Worm (Caenorhabditis elegans) whole organism, L1 larva: Measurements from ENCODE around the gene nhr-90.

Experiments used
- C16A3.4 ChIP-seq: fragments of 150-350 bp; optimal IDR thresholded peaks from 2 replicates; lab custom pipeline; 2014; ENCODE audit warnings: missing biosample characterization, missing genetic modification characterization
- Y116A8C.19 ChIP-seq: sonication (generic microtip); optimal IDR thresholded peaks from 2 replicates; lab custom pipeline; 2016; ENCODE audit warnings: missing compliant biosample characterization, missing genetic modification characterization, borderline replicate concordance
- aha-1 ChIP-seq: fragments of 150-350 bp; optimal IDR thresholded peaks from 2 replicates; lab custom pipeline; 2014; ENCODE audit warnings: missing biosample characterization, missing genetic modification characterization
- aly-2 ChIP-seq: fragments of 150-350 bp; optimal IDR thresholded peaks from 2 replicates; lab custom pipeline; 2014; ENCODE audit warnings: missing biosample characterization, missing genetic modification characterization
- ama-1 ChIP-seq: fragments of 150-350 bp; optimal IDR thresholded peaks from 2 replicates; lab custom pipeline; 2014
- ceh-8 ChIP-seq: fragments of 200-800 bp; sonication (Bioruptor generic); optimal IDR thresholded peaks from 2 replicates; lab custom pipeline; 2018; ENCODE audit warnings: mild to moderate bottlenecking, missing genetic modification characterization, moderate library complexity, missing compliant biosample characterization
- dsc-1 ChIP-seq: sonication (generic microtip); optimal IDR thresholded peaks from 2 replicates; lab custom pipeline; 2016; ENCODE audit warnings: mild to moderate bottlenecking, missing genetic modification characterization, missing compliant biosample characterization
- egl-13 ChIP-seq: sonication (generic microtip); optimal IDR thresholded peaks from 2 replicates; lab custom pipeline; 2016; ENCODE audit warnings: missing genotype, missing genetic modification reagents, missing genetic modification characterization, missing compliant biosample characterization
- fkh-8 ChIP-seq: sonication (generic microtip); optimal IDR thresholded peaks from 2 replicates; lab custom pipeline; 2016; ENCODE audit warnings: mild to moderate bottlenecking, missing genetic modification characterization, missing compliant biosample characterization
- fos-1 ChIP-seq: fragments of 150-350 bp; optimal IDR thresholded peaks from 2 replicates; lab custom pipeline; 2014; ENCODE audit warnings: missing biosample characterization, missing genetic modification characterization
- grh-1 ChIP-seq: fragments of 200-800 bp; sonication (Bioruptor generic); IDR thresholded peaks from 2 replicates; pipeline ENCODE4 v1.3.6; 2022; ENCODE audit warnings: missing genetic modification reagents, missing genetic modification characterization, missing compliant biosample characterization
- hlh-17 ChIP-seq: fragments of 200-800 bp; sonication (Bioruptor generic); optimal IDR thresholded peaks from 2 replicates; lab custom pipeline; 2018; ENCODE audit warnings: missing genetic modification characterization, mild to moderate bottlenecking, missing compliant biosample characterization, moderate library complexity, borderline replicate concordance
- hpl-2 ChIP-seq: fragments of 150-350 bp; optimal IDR thresholded peaks from 2 replicates; lab custom pipeline; 2014; ENCODE audit warnings: missing biosample characterization, missing genetic modification reagents, missing genetic modification characterization
- jun-1 ChIP-seq: fragments of 150-350 bp; optimal IDR thresholded peaks from 2 replicates; lab custom pipeline; 2014; ENCODE audit warnings: missing biosample characterization, missing genetic modification reagents, missing genetic modification characterization
- lin-13 ChIP-seq: fragments of 150-350 bp; optimal IDR thresholded peaks from 2 replicates; lab custom pipeline; 2014; ENCODE audit warnings: missing biosample characterization, missing genetic modification reagents, missing genetic modification characterization
- lin-14 ChIP-seq: fragments of 200-800 bp; sonication (Bioruptor generic); optimal IDR thresholded peaks from 2 replicates; lab custom pipeline; 2018; ENCODE audit warnings: mild to moderate bottlenecking, missing genetic modification characterization, moderate library complexity, missing compliant biosample characterization
- mab-9 ChIP-seq: fragments of 200-800 bp; sonication (Bioruptor generic); IDR thresholded peaks from 2 replicates; pipeline ENCODE4 v1.3.6; 2022; ENCODE audit warnings: missing genetic modification reagents, missing genetic modification characterization, missing compliant biosample characterization
- mdl-1 ChIP-seq, 2 experiments: fragments of 150-350 bp; optimal IDR thresholded peaks; 2 replicates each; lab custom pipeline; 2014 to 2017; ENCODE audit warnings: missing biosample characterization in 2 of 2, missing genetic modification characterization in 2 of 2, inconsistent platforms in 1 of 2
- mep-1 ChIP-seq: fragments of 150-350 bp; optimal IDR thresholded peaks from 2 replicates; lab custom pipeline; 2014; ENCODE audit warnings: missing biosample characterization, missing genetic modification characterization
- nhr-11 ChIP-seq: fragments of 150-350 bp; optimal IDR thresholded peaks from 2 replicates; lab custom pipeline; 2014; ENCODE audit warnings: missing biosample characterization, missing genetic modification characterization
- nhr-20 ChIP-seq: sonication (generic microtip); optimal IDR thresholded peaks from 2 replicates; lab custom pipeline; 2016; ENCODE audit warnings: mild to moderate bottlenecking, missing genetic modification characterization, missing compliant biosample characterization
- nhr-237 ChIP-seq: fragments of 150-350 bp; optimal IDR thresholded peaks from 2 replicates; lab custom pipeline; 2014; ENCODE audit warnings: missing biosample characterization, missing genetic modification characterization
- nhr-47 ChIP-seq: sonication (generic microtip); optimal IDR thresholded peaks from 2 replicates; lab custom pipeline; 2016; ENCODE audit warnings: mild to moderate bottlenecking, missing genetic modification characterization, moderate library complexity, missing compliant biosample characterization
- nhr-76 ChIP-seq: sonication (generic microtip); optimal IDR thresholded peaks from 2 replicates; lab custom pipeline; 2017; ENCODE audit warnings: missing biosample characterization, missing genetic modification characterization
- nhr-77 ChIP-seq: fragments of 150-350 bp; optimal IDR thresholded peaks from 2 replicates; lab custom pipeline; 2014; ENCODE audit warnings: missing biosample characterization, missing genetic modification characterization
- nhr-85 ChIP-seq: sonication (generic microtip); peaks from one replicate; lab custom pipeline; 2016; ENCODE audit warnings: missing genetic modification characterization, inconsistent platforms, missing compliant biosample characterization
- pax-3 ChIP-seq: fragments of 200-800 bp; sonication (Bioruptor generic); optimal IDR thresholded peaks from 2 replicates; lab custom pipeline; 2018; ENCODE audit warnings: mild to moderate bottlenecking, missing genetic modification characterization, moderate library complexity, missing compliant biosample characterization
- rnt-1 ChIP-seq: sonication (generic microtip); optimal IDR thresholded peaks from 2 replicates; lab custom pipeline; 2016; ENCODE audit warnings: mild to moderate bottlenecking, missing genetic modification characterization, moderate library complexity, missing compliant biosample characterization
- snpc-4 ChIP-seq: fragments of 150-350 bp; optimal IDR thresholded peaks from 2 replicates; lab custom pipeline; 2014; ENCODE audit warnings: missing biosample characterization, missing genetic modification characterization
- sox-4 ChIP-seq: sonication (generic microtip); optimal IDR thresholded peaks from 2 replicates; lab custom pipeline; 2016; ENCODE audit warnings: missing genetic modification characterization, missing compliant biosample characterization
- sup-37 ChIP-seq: fragments of 200-800 bp; sonication (Bioruptor generic); optimal IDR thresholded peaks from 2 replicates; lab custom pipeline; 2018; ENCODE audit warnings: mild to moderate bottlenecking, missing genetic modification characterization, missing compliant biosample characterization
- swsn-7 ChIP-seq: sonication (generic microtip); optimal IDR thresholded peaks from 2 replicates; lab custom pipeline; 2016; ENCODE audit warnings: missing genetic modification characterization, missing compliant biosample characterization
- tbx-2 ChIP-seq: sonication (generic microtip); optimal IDR thresholded peaks from 2 replicates; lab custom pipeline; 2016; ENCODE audit warnings: missing genetic modification characterization, missing compliant biosample characterization
- vab-15 ChIP-seq: sonication (generic microtip); optimal IDR thresholded peaks from 2 replicates; lab custom pipeline; 2017; ENCODE audit warnings: missing genotype, mild to moderate bottlenecking, missing genetic modification characterization, missing compliant biosample characterization
- zip-4 ChIP-seq: fragments of 200-800 bp; sonication (Bioruptor generic); optimal IDR thresholded peaks from 2 replicates; lab custom pipeline; 2018; ENCODE audit warnings: mild to moderate bottlenecking, missing genetic modification characterization, moderate library complexity, missing compliant biosample characterization
- ztf-11 ChIP-seq, 2 experiments: sonication (generic microtip); optimal IDR thresholded peaks; 2 replicates each; lab custom pipeline; 2016 to 2017; ENCODE audit warnings: missing genetic modification characterization in 2 of 2, missing biosample characterization in 1 of 2, missing compliant biosample characterization in 1 of 2
- ztf-4 ChIP-seq: fragments of 150-350 bp; optimal IDR thresholded peaks from 2 replicates; lab custom pipeline; 2014; ENCODE audit warnings: missing biosample characterization, missing genetic modification characterization

Gene nhr-90

ce11 chrV:646888-647287, 36.6 kb downstream of the nhr-90 start, which contains the start of gene ugt-42:
Gene ugt-42, plus strand, starts transcription at chrV:647188.
- TF ChIP-seq nhr-76 (tag; lab: Kevin White, UChicago) (no peak), sox-4 (tag; lab: Kevin White, UChicago) (no peak), Y116A8C.19 (no peak), egl-13 (tag; lab: Kevin White, UChicago) (no peak), pax-3 (no peak), vab-15 (tag; lab: Kevin White, UChicago) (no peak), nhr-85 (tag; lab: Kevin White, UChicago) (no peak)

ce11 chrV:652940-653339, 42.6 kb downstream of the nhr-90 start, which contains the start of gene srj-5:
Gene srj-5, minus strand, starts transcription at chrV:653040.
- TF ChIP-seq C16A3.4 (no peak), aly-2 (tag; lab: Kevin White, UChicago) (no peak)

ce11 chrV:654402-654801, 44.1 kb downstream of the nhr-90 start, which contains the start of gene srj-6:
Gene srj-6, minus strand, starts transcription at chrV:654502.
- no peak for TF ChIP-seq mdl-1 (tag; optimal IDR thresholded peaks at IDR 0.05; lab: Kevin White, UChicago)
- TF ChIP-seq tbx-2 (tag; lab: Kevin White, UChicago): no peak
- no peak for TF ChIP-seq sup-37 (GFP tag; lab: Kevin White, UChicago)
- TF ChIP-seq egl-13 (tag; lab: Kevin White, UChicago): no peak
- TF ChIP-seq Y116A8C.19: no peak
- TF ChIP-seq nhr-85 (tag; lab: Kevin White, UChicago): no peak
- no peak for TF ChIP-seq ceh-8 (GFP tag; lab: Kevin White, UChicago)
- TF ChIP-seq jun-1: no peak
- no peak for TF ChIP-seq snpc-4
- TF ChIP-seq sox-4 (tag; lab: Kevin White, UChicago): no peak
- no peak for TF ChIP-seq aha-1 (tag; lab: Kevin White, UChicago)
- TF ChIP-seq mab-9: no peak
- no peak for TF ChIP-seq nhr-20
- no peak for TF ChIP-seq fkh-8 (tag; lab: Kevin White, UChicago)
- no peak for TF ChIP-seq rnt-1
- no peak for TF ChIP-seq ztf-4 (tag; lab: Kevin White, UChicago)
- no peak for TF ChIP-seq lin-13 (GFP tag; lab: Kevin White, UChicago)
- TF ChIP-seq, all 84 proteins: peak for 0

- TF ChIP-seq nhr-11: no peak
- TF ChIP-seq lin-13 (GFP tag; lab: Kevin White, UChicago): no peak
- TF ChIP-seq Y116A8C.19: no peak
- no peak for TF ChIP-seq nhr-77 (tag; lab: Kevin White, UChicago)
- no peak for TF ChIP-seq ama-1 (lab: Kevin White, UChicago)
- no peak for TF ChIP-seq snpc-4
- TF ChIP-seq nhr-85 (tag; lab: Kevin White, UChicago): no peak
- no peak for TF ChIP-seq lin-14
- TF ChIP-seq ztf-11 (tag; optimal IDR thresholded peaks at IDR 0.05; lab: Kevin White, UChicago): no peak
- TF ChIP-seq hlh-17 (GFP tag; lab: Kevin White, UChicago): no peak
- no peak for TF ChIP-seq ztf-4 (tag; lab: Kevin White, UChicago)
- TF ChIP-seq hpl-2: no peak
- no peak for TF ChIP-seq swsn-7 (tag; lab: Kevin White, UChicago)
- TF ChIP-seq nhr-237 (tag; lab: Kevin White, UChicago): no peak
- no peak for TF ChIP-seq grh-1 (GFP tag; lab: Robert Waterston, UW)
- TF ChIP-seq fos-1 (tag; lab: Kevin White, UChicago): no peak
- no peak for TF ChIP-seq dsc-1 (tag; lab: Kevin White, UChicago)
- no peak for TF ChIP-seq nhr-76 (tag; lab: Kevin White, UChicago)
Observed at ce11 chrV:655823-656222, 45.5 kb downstream of the nhr-90 start, which contains the start of gene srh-245. Gene srh-245, minus strand, starts transcription at chrV:655923.

ce11 chrV:657678-658077, 47.4 kb downstream of the nhr-90 start, which contains the start of gene srh-246:
Gene srh-246, minus strand, starts transcription at chrV:657778.
- TF ChIP-seq ama-1 (lab: Kevin White, UChicago): no peak
- TF ChIP-seq lin-13 (GFP tag; lab: Kevin White, UChicago): no peak
- no peak for TF ChIP-seq mep-1 (tag; lab: Kevin White, UChicago)
- no peak for TF ChIP-seq nhr-47
- no peak for TF ChIP-seq nhr-20
- no peak for TF ChIP-seq zip-4
